Fruit fly (Drosophila melanogaster) whole organism, embryonic: ENCODE results near the gene FucTD.

Experiments
- Abd-B ChIP-seq: fragments of 200-800 bp; sonication (Bioruptor generic); optimal IDR thresholded peaks from 2 replicates; lab custom pipeline; 2018; ENCODE audit warnings: missing biosample characterization, mild to moderate bottlenecking, missing genetic modification characterization, moderate library complexity
- Atf6 ChIP-seq: fragments of 200-800 bp; sonication (Bioruptor generic); IDR thresholded peaks from 2 replicates; pipeline ENCODE4 v1.3.6; 2022; ENCODE audit warnings: missing biosample characterization, missing genetic modification characterization
- Bdp1 ChIP-seq: fragments of 200-800 bp; sonication (Bioruptor generic); optimal IDR thresholded peaks from 3 replicates; lab custom pipeline; 2016; ENCODE audit warnings: missing biosample characterization, missing genetic modification characterization
- CG10543 ChIP-seq: fragments of 200-800 bp; sonication (Bioruptor generic); optimal IDR thresholded peaks from 3 replicates; lab custom pipeline; 2017; ENCODE audit warnings: missing biosample characterization, mild to moderate bottlenecking, missing genetic modification characterization, moderate library complexity
- CG11723 ChIP-seq: fragments of 200-800 bp; sonication (Bioruptor generic); optimal IDR thresholded peaks from 2 replicates; lab custom pipeline; 2017; ENCODE audit warnings: missing biosample characterization, mild to moderate bottlenecking, missing genetic modification characterization
- CG15011 ChIP-seq: fragments of 200-800 bp; sonication (Bioruptor generic); optimal IDR thresholded peaks from 3 replicates; lab custom pipeline; 2018; ENCODE audit warnings: missing biosample characterization, mild to moderate bottlenecking, missing genetic modification characterization
- CG15514 ChIP-seq: fragments of 200-800 bp; sonication (Bioruptor generic); optimal IDR thresholded peaks from 3 replicates; lab custom pipeline; 2017; ENCODE audit warnings: missing biosample characterization, missing genetic modification characterization, mild to moderate bottlenecking, moderate library complexity, missing genetic modification reagents
- CG18599 ChIP-seq: fragments of 200-800 bp; sonication (Bioruptor generic); optimal IDR thresholded peaks from 3 replicates; lab custom pipeline; 2017; ENCODE audit warnings: missing biosample characterization, missing genetic modification characterization, mild to moderate bottlenecking, moderate library complexity, missing genetic modification reagents
- CG18764 ChIP-seq: fragments of 200-800 bp; sonication (Bioruptor generic); optimal IDR thresholded peaks from 3 replicates; lab custom pipeline; 2016; ENCODE audit warnings: missing biosample characterization, missing genetic modification characterization
- CG3407 ChIP-seq: fragments of 200-800 bp; sonication (Bioruptor generic); optimal IDR thresholded peaks from 2 replicates; lab custom pipeline; 2018; ENCODE audit warnings: missing biosample characterization, mild to moderate bottlenecking, missing genetic modification characterization
- CG4328 ChIP-seq: fragments of 200-800 bp; sonication (Bioruptor generic); optimal IDR thresholded peaks from 3 replicates; lab custom pipeline; 2017; ENCODE audit warnings: missing biosample characterization, missing genetic modification reagents, missing genetic modification characterization
- CG4424 ChIP-seq: fragments of 200-800 bp; sonication (Bioruptor generic); optimal IDR thresholded peaks from 3 replicates; lab custom pipeline; 2016; ENCODE audit warnings: missing biosample characterization, missing genetic modification characterization
- CG7357 ChIP-seq: fragments of 200-800 bp; sonication (Bioruptor generic); IDR thresholded peaks from 3 replicates; pipeline ENCODE4 v1.3.6; 2022; ENCODE audit warnings: missing biosample characterization, missing genetic modification characterization
- CG8478 ChIP-seq: fragments of >200 bp; optimal IDR thresholded peaks from 2 replicates; lab custom pipeline; 2018
- CG9876 ChIP-seq: fragments of 200-800 bp; sonication (Bioruptor generic); optimal IDR thresholded peaks from 2 replicates; lab custom pipeline; 2016; ENCODE audit warnings: missing biosample characterization, missing genetic modification characterization
- CG9932 ChIP-seq: fragments of 200-800 bp; sonication (Bioruptor generic); IDR thresholded peaks from 2 replicates; pipeline ENCODE4 v1.3.6; 2022; ENCODE audit warnings: missing biosample characterization, missing genetic modification characterization
- Doc2 ChIP-seq: fragments of 200-800 bp; sonication (Bioruptor generic); IDR thresholded peaks from 2 replicates; pipeline ENCODE4 v1.3.6; 2022; ENCODE audit warnings: missing biosample characterization, missing genetic modification characterization
- Dp ChIP-seq: fragments of 200-800 bp; sonication (Bioruptor generic); optimal IDR thresholded peaks from 2 replicates; lab custom pipeline; 2018; ENCODE audit warnings: missing biosample characterization, mild to moderate bottlenecking, missing genetic modification characterization, moderate library complexity
- Dref ChIP-seq: fragments of 200-800 bp; sonication (Bioruptor generic); IDR thresholded peaks from 2 replicates; pipeline ENCODE4 v1.3.6; 2022; ENCODE audit warnings: missing biosample characterization, missing genetic modification characterization
- Hr78 ChIP-seq, 2 experiments: fragments of 200-800 bp in 1 of 2; fragments of >200 bp in 1 of 2; sonication (Bioruptor generic) in 1 of 2; optimal IDR thresholded peaks; 2 replicates each; lab custom pipeline; 2017 to 2019; ENCODE audit warnings: missing biosample characterization in 2 of 2, missing genetic modification characterization in 2 of 2, mild to moderate bottlenecking in 1 of 2, moderate library complexity in 1 of 2
- Kr ChIP-seq: fragments of 200-800 bp; sonication (Bioruptor generic); optimal IDR thresholded peaks from 2 replicates; lab custom pipeline; 2017; ENCODE audit warnings: missing biosample characterization, mild to moderate bottlenecking, missing genetic modification characterization
- Lhr ChIP-seq: fragments of 200-800 bp; sonication (Bioruptor generic); optimal IDR thresholded peaks from 3 replicates; lab custom pipeline; 2017; ENCODE audit warnings: mild to moderate bottlenecking, missing biosample characterization, missing genetic modification reagents, missing genetic modification characterization
- MBD-R2 ChIP-seq: fragments of 200-800 bp; sonication (Bioruptor generic); IDR thresholded peaks from 2 replicates; pipeline ENCODE4 v1.3.6; 2022; ENCODE audit warnings: missing biosample characterization, missing genetic modification characterization
- Med ChIP-seq: fragments of 200-800 bp; sonication (Bioruptor generic); peaks from one replicate; lab custom pipeline; 2016; ENCODE audit warnings: missing biosample characterization, missing genetic modification characterization, mild to moderate bottlenecking, inconsistent platforms, moderate library complexity
- NFAT ChIP-seq: fragments of 200-800 bp; sonication (Bioruptor generic); IDR thresholded peaks from 2 replicates; pipeline ENCODE4 v1.3.6; 2022; ENCODE audit warnings: missing biosample characterization, missing genetic modification characterization
- Opbp ChIP-seq: fragments of 200-800 bp; sonication (Bioruptor generic); IDR thresholded peaks from 3 replicates; pipeline ENCODE4 v1.3.6; 2022; ENCODE audit warnings: missing biosample characterization, missing genetic modification characterization; ENCODE audit not compliant: partially characterized antibody
- PHDP ChIP-seq: fragments of 200-800 bp; sonication (Bioruptor generic); optimal IDR thresholded peaks from 3 replicates; lab custom pipeline; 2018; ENCODE audit warnings: missing biosample characterization, mild to moderate bottlenecking, missing genetic modification characterization, moderate library complexity
- Sry-δ ChIP-seq: fragments of 200-800 bp; sonication (Bioruptor generic); optimal IDR thresholded peaks from 2 replicates; lab custom pipeline; 2016; ENCODE audit warnings: missing biosample characterization, missing genetic modification characterization
- Taf1 ChIP-seq: fragments of 200-800 bp; sonication (Bioruptor generic); IDR thresholded peaks from 2 replicates; pipeline ENCODE4 v1.3.6; 2022; ENCODE audit warnings: missing biosample characterization, missing genetic modification characterization
- az2 ChIP-seq: fragments of 200-800 bp; sonication (Bioruptor generic); optimal IDR thresholded peaks from 3 replicates; lab custom pipeline; 2016; ENCODE audit warnings: missing biosample characterization, missing genetic modification characterization
- chm ChIP-seq: fragments of 200-800 bp; sonication (Bioruptor generic); IDR thresholded peaks from 2 replicates; pipeline ENCODE4 v1.3.6; 2022; ENCODE audit warnings: missing biosample characterization, missing genetic modification characterization
- chn ChIP-seq: fragments of 200-800 bp; sonication (Bioruptor generic); optimal IDR thresholded peaks from 2 replicates; lab custom pipeline; 2016; ENCODE audit warnings: missing biosample characterization, missing genetic modification characterization
- crol ChIP-seq: fragments of 200-800 bp; sonication (Bioruptor generic); IDR thresholded peaks from 2 replicates; pipeline ENCODE4 v1.3.6; 2022; ENCODE audit warnings: missing biosample characterization, missing genetic modification characterization
- dan ChIP-seq: fragments of 200-800 bp; sonication (Bioruptor generic); IDR thresholded peaks from 2 replicates; pipeline ENCODE4 v1.3.6; 2022; ENCODE audit warnings: missing biosample characterization, missing genetic modification characterization
- emc ChIP-seq: fragments of 200-800 bp; sonication (Bioruptor generic); optimal IDR thresholded peaks from 2 replicates; lab custom pipeline; 2016; ENCODE audit warnings: missing biosample characterization, missing genetic modification characterization
- eyg ChIP-seq: fragments of 200-800 bp; sonication (Bioruptor generic); optimal IDR thresholded peaks from 3 replicates; lab custom pipeline; 2016; ENCODE audit warnings: missing biosample characterization, missing genetic modification characterization
- h ChIP-seq: fragments of >200 bp; optimal IDR thresholded peaks from 2 replicates; lab custom pipeline; 2017
- jing ChIP-seq: fragments of 200-800 bp; sonication (Bioruptor generic); optimal IDR thresholded peaks from 2 replicates; lab custom pipeline; 2018; ENCODE audit warnings: missing biosample characterization, mild to moderate bottlenecking, missing genetic modification characterization
- lbe ChIP-seq: fragments of 200-800 bp; sonication (Bioruptor generic); optimal IDR thresholded peaks from 2 replicates; lab custom pipeline; 2016; ENCODE audit warnings: missing biosample characterization, mild to moderate bottlenecking, missing genetic modification characterization
- nau ChIP-seq: fragments of 200-800 bp; sonication (Bioruptor generic); optimal IDR thresholded peaks from 3 replicates; lab custom pipeline; 2017; ENCODE audit warnings: missing biosample characterization, mild to moderate bottlenecking, missing genetic modification characterization, missing genetic modification reagents
- prd ChIP-seq, 3 experiments: fragments of >200 bp in 2 of 3; fragments of 200-800 bp in 1 of 3; sonication (Bioruptor generic) in 1 of 3; optimal IDR thresholded peaks in 2 of 3; IDR thresholded peaks in 1 of 3; 2 replicates in 2 of 3; 3 replicates in 1 of 3; pipeline versions ENCODE4 v1.3.6 to Lab custom; 2017 to 2022; ENCODE audit warnings: missing biosample characterization in 1 of 3, missing genetic modification characterization in 1 of 3
- psq ChIP-seq: fragments of 200-800 bp; sonication (Bioruptor generic); optimal IDR thresholded peaks from 2 replicates; lab custom pipeline; 2017; ENCODE audit warnings: missing biosample characterization, missing genetic modification characterization
- salm ChIP-seq: fragments of 200-800 bp; sonication (Bioruptor generic); optimal IDR thresholded peaks from 2 replicates; lab custom pipeline; 2018; ENCODE audit warnings: missing biosample characterization, mild to moderate bottlenecking, missing genetic modification characterization
- sima ChIP-seq: fragments of 200-800 bp; sonication (Bioruptor generic); optimal IDR thresholded peaks from 2 replicates; lab custom pipeline; 2016; ENCODE audit warnings: missing biosample characterization, missing genetic modification characterization
- sob ChIP-seq: fragments of 200-800 bp; sonication (Bioruptor generic); IDR thresholded peaks from 2 replicates; pipeline ENCODE4 v1.3.6; 2022; ENCODE audit warnings: missing biosample characterization, missing genetic modification characterization
- ssp ChIP-seq: fragments of 200-800 bp; sonication (Bioruptor generic); IDR thresholded peaks from 2 replicates; pipeline ENCODE4 v1.3.6; 2022; ENCODE audit warnings: missing biosample characterization, missing genetic modification characterization
- tio ChIP-seq: fragments of 200-800 bp; sonication (Bioruptor generic); optimal IDR thresholded peaks from 2 replicates; lab custom pipeline; 2017; ENCODE audit warnings: missing biosample characterization, missing genetic modification characterization, inconsistent platforms
- unpg ChIP-seq: fragments of 200-800 bp; sonication (Bioruptor generic); optimal IDR thresholded peaks from 3 replicates; lab custom pipeline; 2018; ENCODE audit warnings: missing biosample characterization, mild to moderate bottlenecking, missing genetic modification characterization, moderate library complexity
- vfl ChIP-seq: fragments of 200-800 bp; sonication (Bioruptor generic); optimal IDR thresholded peaks from 2 replicates; lab custom pipeline; 2016; ENCODE audit warnings: missing biosample characterization, missing genetic modification characterization
- wek ChIP-seq: fragments of 200-800 bp; sonication (Bioruptor generic); optimal IDR thresholded peaks from 3 replicates; lab custom pipeline; 2018; ENCODE audit warnings: missing biosample characterization, mild to moderate bottlenecking, missing genetic modification characterization, moderate library complexity
- z ChIP-seq: fragments of 200-800 bp; sonication (Bioruptor generic); IDR thresholded peaks from 3 replicates; pipeline ENCODE4 v1.3.6; 2022; ENCODE audit warnings: missing biosample characterization, missing genetic modification characterization
- zf30C ChIP-seq: fragments of 200-800 bp; sonication (Bioruptor generic); optimal IDR thresholded peaks from 3 replicates; lab custom pipeline; 2018; ENCODE audit warnings: missing biosample characterization, mild to moderate bottlenecking, missing genetic modification characterization

FucTD gene

dm6 chr3L:1414032-1414431 is 2.0 kb upstream of the FucTD start (continued):
- TF ChIP-seq tio (GFP tag; lab: Kevin White, UChicago) (peak; percentile 36), PHDP (tag; lab: Kevin White, UChicago) (no peak), CG15514 (GFP tag; lab: Kevin White, UChicago) (no peak), Hr78 (GFP tag; optimal IDR thresholded peaks at IDR 0.05; lab: Kevin White, UChicago) (no peak), zf30C (GFP tag; lab: Kevin White, UChicago) (no peak), chm (GFP tag; lab: Robert Waterston, UW) (no peak), CG4424 (GFP tag; lab: Kevin White, UChicago) (peak; percentile 50), CG9876 (GFP tag; lab: Kevin White, UChicago) (no peak), CG15011 (no peak), Opbp (GFP tag; lab: Robert Waterston, UW) (no peak), dan (no peak), Lhr (GFP tag; lab: Kevin White, UChicago) (peak; percentile 19), CG7357 (GFP tag; lab: Robert Waterston, UW) (0 out of 3 replicates have a peak, but pooled peaks have one; percentile 34), Bdp1 (peak; percentile 36), Taf1 (GFP tag; lab: Robert Waterston, UW) (no peak), chn (GFP tag; lab: Kevin White, UChicago) (peak; percentile 49), CG10543 (no peak), psq (GFP tag; lab: Kevin White, UChicago) (no peak), crol (GFP tag; lab: Robert Waterston, UW) (peak; percentile 5; the same call in 1 of the 2 replicates), prd (optimal IDR thresholded peaks at IDR 0.05; lab: Kevin White, UChicago) (no peak), prd (GFP tag; IDR thresholded peaks at IDR 0.05; lab: Robert Waterston, UW) (peak; percentile 92), MBD-R2 (GFP tag; lab: Robert Waterston, UW) (no peak), z (GFP tag; lab: Robert Waterston, UW) (no peak), emc (GFP tag; lab: Kevin White, UChicago) (no peak), sima (GFP tag; lab: Kevin White, UChicago) (no peak), CG4328 (no peak), CG9932 (GFP tag; lab: Robert Waterston, UW) (no peak), NFAT (GFP tag; lab: Robert Waterston, UW) (no peak), ssp (GFP tag; lab: Robert Waterston, UW) (no peak), nau (GFP tag; lab: Kevin White, UChicago) (no peak), Dp (GFP tag; lab: Kevin White, UChicago) (no peak), az2 (GFP tag; lab: Kevin White, UChicago) (peak; percentile 44), sob (GFP tag; lab: Robert Waterston, UW) (peak; percentile 43; the same call in 1 of the 2 replicates), CG8478 (lab: Kevin White, UChicago) (no peak), unpg (GFP tag; lab: Kevin White, UChicago) (peak; percentile 58), Dref (GFP tag; lab: Robert Waterston, UW) (no peak), Doc2 (GFP tag; lab: Robert Waterston, UW) (no peak), salm (tag; lab: Kevin White, UChicago) (no peak), Sry-δ (GFP tag; lab: Kevin White, UChicago) (no peak), eyg (no peak), jing (GFP tag; lab: Kevin White, UChicago) (no peak), CG18599 (no peak), CG18764 (GFP tag; lab: Kevin White, UChicago) (no peak), h (lab: Kevin White, UChicago) (no peak), vfl (GFP tag; lab: Kevin White, UChicago) (no peak), CG3407 (GFP tag; lab: Kevin White, UChicago) (peak; percentile 12), Abd-B (peak; percentile 9), Med (GFP tag; lab: Kevin White, UChicago) (peak; percentile 64), Kr (GFP tag; lab: Kevin White, UChicago) (peak; percentile 56), wek (GFP tag; lab: Kevin White, UChicago) (no peak), Atf6 (no peak), lbe (GFP tag; lab: Kevin White, UChicago) (no peak), CG11723 (GFP tag; lab: Kevin White, UChicago) (no peak)
